Fruit fly (Drosophila melanogaster): ENCODE data around the gene CG31388.
A peak's percentile ranks its signal among the peaks of the same experiment; 100 is the strongest.

Gene CG31388

dm6 chr3R:11224478-11224877, 13.1 kb upstream of the CG31388 start:
- TF ChIP-seq CG34367 (tag; optimal IDR thresholded peaks at IDR 0.05) (no peak), CG12605 (GFP tag; IDR thresholded peaks at IDR 0.05) (no peak), CG32121 (GFP tag; IDR thresholded peaks at IDR 0.05) (no peak), CG8159 (tag; optimal IDR thresholded peaks at IDR 0.05) (no peak), rn (GFP tag; IDR thresholded peaks at IDR 0.05) (no peak), CG9948 (tag; optimal IDR thresholded peaks at IDR 0.05) (no peak), Pif1B (GFP tag; optimal IDR thresholded peaks at IDR 0.05) (no peak), Ets98B (GFP tag; IDR thresholded peaks at IDR 0.05) (no peak), CG8301 (tag; optimal IDR thresholded peaks at IDR 0.05) (no peak), CG4496 (GFP tag; IDR thresholded peaks at IDR 0.05) (no peak), fd96Ca (GFP tag; IDR thresholded peaks at IDR 0.05) (no peak), EcR (GFP tag; optimal IDR thresholded peaks at IDR 0.05) (no peak), CG15710 (tag; optimal IDR thresholded peaks at IDR 0.05) (no peak), Snoo (tag; optimal IDR thresholded peaks at IDR 0.05) (no peak), CG10348 (GFP tag; IDR thresholded peaks at IDR 0.05) (no peak), gl (tag; optimal IDR thresholded peaks at IDR 0.05) (no peak), CG13204 (GFP tag; optimal IDR thresholded peaks at IDR 0.05) (no peak), CG14655 (GFP tag; optimal IDR thresholded peaks at IDR 0.05) (no peak), CG17806 (tag; optimal IDR thresholded peaks at IDR 0.05) (no peak), D1 (tag; optimal IDR thresholded peaks at IDR 0.05) (no peak)

- TF ChIP-seq CG13204 (GFP tag; optimal IDR thresholded peaks at IDR 0.05) (no peak), gl (tag; optimal IDR thresholded peaks at IDR 0.05) (no peak), CG4496 (GFP tag; IDR thresholded peaks at IDR 0.05) (no peak), Pif1B (GFP tag; optimal IDR thresholded peaks at IDR 0.05) (no peak), EcR (GFP tag; optimal IDR thresholded peaks at IDR 0.05) (no peak), rn (GFP tag; IDR thresholded peaks at IDR 0.05) (no peak), CG15710 (tag; optimal IDR thresholded peaks at IDR 0.05) (no peak), D1 (tag; optimal IDR thresholded peaks at IDR 0.05) (no peak), fd96Ca (GFP tag; IDR thresholded peaks at IDR 0.05) (no peak), CG12605 (GFP tag; IDR thresholded peaks at IDR 0.05) (no peak), CG9948 (tag; optimal IDR thresholded peaks at IDR 0.05) (no peak), CG34367 (tag; optimal IDR thresholded peaks at IDR 0.05) (no peak), Snoo (tag; optimal IDR thresholded peaks at IDR 0.05) (no peak), CG8159 (tag; optimal IDR thresholded peaks at IDR 0.05) (no peak), CG8301 (tag; optimal IDR thresholded peaks at IDR 0.05) (no peak), CG14655 (GFP tag; optimal IDR thresholded peaks at IDR 0.05) (no peak), CG32121 (GFP tag; IDR thresholded peaks at IDR 0.05) (no peak)
Measured at dm6 chr3R:11225220-11225619, 12.4 kb upstream of the CG31388 start, which contains the start of gene scpr-C. Gene scpr-C, plus strand, starts transcription at chr3R:11225520.

dm6 chr3R:11226496-11226895, 11.1 kb upstream of the CG31388 start, which contains the start of gene CG17726:
Gene CG17726, plus strand, starts transcription at chr3R:11226762.
- TF ChIP-seq CG13204 (GFP tag; optimal IDR thresholded peaks at IDR 0.05) (no peak), CG32121 (GFP tag; IDR thresholded peaks at IDR 0.05) (peak; percentile 97), CG10348 (GFP tag; IDR thresholded peaks at IDR 0.05) (peak; percentile 81), Snoo (tag; optimal IDR thresholded peaks at IDR 0.05) (peak; percentile 98), CG8159 (tag; optimal IDR thresholded peaks at IDR 0.05) (peak; percentile 98), Pif1A (GFP tag; optimal IDR thresholded peaks at IDR 0.05) (no peak), CG15710 (tag; optimal IDR thresholded peaks at IDR 0.05) (peak; percentile 98), EcR (GFP tag; optimal IDR thresholded peaks at IDR 0.05) (peak; percentile 42), CG8301 (tag; optimal IDR thresholded peaks at IDR 0.05) (peak; percentile 96), CG4496 (GFP tag; IDR thresholded peaks at IDR 0.05) (peak; percentile 99), CG12605 (GFP tag; IDR thresholded peaks at IDR 0.05) (peak; percentile 99), CG14655 (GFP tag; optimal IDR thresholded peaks at IDR 0.05) (no peak), CG17806 (tag; optimal IDR thresholded peaks at IDR 0.05) (peak; percentile 95), D1 (tag; optimal IDR thresholded peaks at IDR 0.05) (no peak), gl (tag; optimal IDR thresholded peaks at IDR 0.05) (peak; percentile 90), Ets98B (GFP tag; IDR thresholded peaks at IDR 0.05) (peak; percentile 98), Pif1B (GFP tag; optimal IDR thresholded peaks at IDR 0.05) (no peak), rn (GFP tag; IDR thresholded peaks at IDR 0.05) (peak; percentile 95), CG34367 (tag; optimal IDR thresholded peaks at IDR 0.05) (peak; percentile 97), fd96Ca (GFP tag; IDR thresholded peaks at IDR 0.05) (peak; percentile 69; the same call in 2 of the 3 replicates), CG9948 (tag; optimal IDR thresholded peaks at IDR 0.05) (peak; percentile 95)

dm6 chr3R:11230392-11230791, 7.2 kb upstream of the CG31388 start, which contains the start of gene GCC88:
Gene GCC88, minus strand, starts transcription at chr3R:11230600.
- TF ChIP-seq Pif1A (GFP tag; optimal IDR thresholded peaks at IDR 0.05): no peak
- TF ChIP-seq fd96Ca (GFP tag; IDR thresholded peaks at IDR 0.05): no peak
- TF ChIP-seq D1 (tag; optimal IDR thresholded peaks at IDR 0.05): no peak
- TF ChIP-seq CG8301 (tag; optimal IDR thresholded peaks at IDR 0.05): no peak
- no peak for TF ChIP-seq rn (GFP tag; IDR thresholded peaks at IDR 0.05)
- TF ChIP-seq CG14655 (GFP tag; optimal IDR thresholded peaks at IDR 0.05): no peak
- TF ChIP-seq CG9948 (tag; optimal IDR thresholded peaks at IDR 0.05): no peak
- no peak for TF ChIP-seq CG13204 (GFP tag; optimal IDR thresholded peaks at IDR 0.05)
- TF ChIP-seq CG15710 (tag; optimal IDR thresholded peaks at IDR 0.05): no peak
- TF ChIP-seq CG12605 (GFP tag; IDR thresholded peaks at IDR 0.05): no peak
- TF ChIP-seq CG34367 (tag; optimal IDR thresholded peaks at IDR 0.05): no peak
- no peak for TF ChIP-seq gl (tag; optimal IDR thresholded peaks at IDR 0.05)
- no peak for TF ChIP-seq Ets98B (GFP tag; IDR thresholded peaks at IDR 0.05)
- TF ChIP-seq EcR (GFP tag; optimal IDR thresholded peaks at IDR 0.05): no peak
- TF ChIP-seq Pif1B (GFP tag; optimal IDR thresholded peaks at IDR 0.05): no peak
- TF ChIP-seq CG8159 (tag; optimal IDR thresholded peaks at IDR 0.05): no peak
- no peak for TF ChIP-seq CG10348 (GFP tag; IDR thresholded peaks at IDR 0.05)
- no peak for TF ChIP-seq CG4496 (GFP tag; IDR thresholded peaks at IDR 0.05)
- no peak for TF ChIP-seq CG17806 (tag; optimal IDR thresholded peaks at IDR 0.05)
- TF ChIP-seq Snoo (tag; optimal IDR thresholded peaks at IDR 0.05): no peak

- no peak for TF ChIP-seq Snoo (tag; optimal IDR thresholded peaks at IDR 0.05)
- no peak for TF ChIP-seq fd96Ca (GFP tag; IDR thresholded peaks at IDR 0.05)
- no peak for TF ChIP-seq CG34367 (tag; optimal IDR thresholded peaks at IDR 0.05)
- no peak for TF ChIP-seq CG15710 (tag; optimal IDR thresholded peaks at IDR 0.05)
- TF ChIP-seq CG32121 (GFP tag; IDR thresholded peaks at IDR 0.05): no peak
- no peak for TF ChIP-seq rn (GFP tag; IDR thresholded peaks at IDR 0.05)
- TF ChIP-seq Ets98B (GFP tag; IDR thresholded peaks at IDR 0.05): no peak
- no peak for TF ChIP-seq Pif1A (GFP tag; optimal IDR thresholded peaks at IDR 0.05)
- no peak for TF ChIP-seq D1 (tag; optimal IDR thresholded peaks at IDR 0.05)
- no peak for TF ChIP-seq CG13204 (GFP tag; optimal IDR thresholded peaks at IDR 0.05)
Measured at dm6 chr3R:11231037-11231436, 6.6 kb upstream of the CG31388 start.
